Worm (Caenorhabditis elegans) whole organism, L4 larva: ENCODE results near the gene zfp-2.

Source experiments
- D1046.2 ChIP-seq: fragments of 200-800 bp; sonication (Bioruptor generic); IDR thresholded peaks from 2 replicates; pipeline ENCODE4 v1.3.6; 2022; ENCODE audit warnings: missing genetic modification characterization, missing compliant biosample characterization
- F10B5.3 ChIP-seq: sonication (generic microtip); optimal IDR thresholded peaks from 2 replicates; lab custom pipeline; 2016; ENCODE audit warnings: mild to moderate bottlenecking, missing genetic modification characterization, missing compliant biosample characterization
- F26F4.8 ChIP-seq: fragments of 200-800 bp; sonication (Bioruptor generic); conservative IDR thresholded peaks from 2 replicates; pipeline ENCODE4 v1.3.6; 2022; ENCODE audit warnings: missing genetic modification characterization, missing compliant biosample characterization
- F37D6.2 ChIP-seq: sonication (generic microtip); optimal IDR thresholded peaks from 2 replicates; lab custom pipeline; 2016; ENCODE audit warnings: mild to moderate bottlenecking, missing genetic modification characterization, missing compliant biosample characterization
- F44E2.7 ChIP-seq: fragments of 200-800 bp; sonication (Bioruptor generic); IDR thresholded peaks from 2 replicates; pipeline ENCODE4 v2.1.2; 2022; ENCODE audit warnings: missing genetic modification characterization, missing compliant biosample characterization
- F49E8.2 ChIP-seq: sonication (generic microtip); optimal IDR thresholded peaks from 2 replicates; lab custom pipeline; 2016; ENCODE audit warnings: missing compliant biosample characterization, mild to moderate bottlenecking, missing genetic modification characterization, borderline replicate concordance
- T26A8.4 ChIP-seq: fragments of 200-800 bp; sonication (Bioruptor generic); IDR thresholded peaks from 2 replicates; pipeline ENCODE4 v1.3.6; 2022; ENCODE audit warnings: missing genetic modification characterization, missing compliant biosample characterization
- Y5F2A.4 ChIP-seq: fragments of 200-800 bp; sonication (Bioruptor generic); optimal IDR thresholded peaks from 2 replicates; lab custom pipeline; 2018; ENCODE audit warnings: mild to moderate bottlenecking, missing genetic modification characterization, missing compliant biosample characterization
- ZK546.5 ChIP-seq, 2 experiments: sonication (generic microtip); optimal IDR thresholded peaks; 2 replicates each; lab custom pipeline; 2017; ENCODE audit warnings: missing biosample characterization in 2 of 2, missing genetic modification characterization in 2 of 2
- aha-1 ChIP-seq: fragments of 150-350 bp; peaks from one replicate; lab custom pipeline; 2014; ENCODE audit warnings: missing biosample characterization, missing genetic modification characterization
- aly-2 ChIP-seq: sonication (generic microtip); optimal IDR thresholded peaks from 2 replicates; lab custom pipeline; 2018; ENCODE audit warnings: missing biosample characterization, missing genetic modification characterization
- ama-1 ChIP-seq: fragments of 150-350 bp; optimal IDR thresholded peaks from 2 replicates; lab custom pipeline; 2014; ENCODE audit warnings: inconsistent platforms, mixed read lengths
- arid-1 ChIP-seq: fragments of 200-800 bp; sonication (Bioruptor generic); conservative IDR thresholded peaks from 2 replicates; pipeline ENCODE4 v1.3.6; 2022; ENCODE audit warnings: missing genetic modification reagents, missing genetic modification characterization, missing compliant biosample characterization
- ceh-20 ChIP-seq: fragments of 200-800 bp; sonication (Bioruptor generic); IDR thresholded peaks from 2 replicates; pipeline ENCODE4 v1.3.6; 2022; ENCODE audit warnings: missing genetic modification reagents, missing genetic modification characterization, missing compliant biosample characterization
- ceh-62 ChIP-seq: sonication (generic microtip); optimal IDR thresholded peaks from 2 replicates; lab custom pipeline; 2017; ENCODE audit warnings: missing biosample characterization, missing genetic modification characterization
- daf-16 ChIP-seq, 3 experiments: sonication (generic microtip); optimal IDR thresholded peaks; 2 replicates each; lab custom pipeline; 2016 to 2017; ENCODE audit warnings: missing genetic modification characterization in 3 of 3, missing genetic modification reagents in 3 of 3, mild to moderate bottlenecking in 2 of 3, missing compliant biosample characterization in 2 of 3, missing biosample characterization in 1 of 3, moderate library complexity in 1 of 3
- daf-19 ChIP-seq: fragments of 200-800 bp; sonication (Bioruptor generic); conservative IDR thresholded peaks from 2 replicates; pipeline ENCODE4 v1.3.6; 2022; ENCODE audit warnings: missing genetic modification characterization, missing compliant biosample characterization
- dpl-1 ChIP-seq: fragments of 150-350 bp; optimal IDR thresholded peaks from 2 replicates; lab custom pipeline; 2014; ENCODE audit warnings: missing biosample characterization, missing genetic modification reagents, missing genetic modification characterization
- dve-1 ChIP-seq: sonication (generic microtip); optimal IDR thresholded peaks from 2 replicates; lab custom pipeline; 2017; ENCODE audit warnings: antibody characterized with exemption, mild to moderate bottlenecking, missing genetic modification characterization, missing compliant biosample characterization; ENCODE audit not compliant: insufficient read depth
- egl-43 ChIP-seq: fragments of 200-800 bp; sonication (Bioruptor generic); IDR thresholded peaks from 2 replicates; pipeline ENCODE4 v1.3.6; 2022; ENCODE audit warnings: missing genetic modification reagents, missing genetic modification characterization, missing compliant biosample characterization
- fkh-10 ChIP-seq: fragments of 150-350 bp; optimal IDR thresholded peaks from 2 replicates; lab custom pipeline; 2014; ENCODE audit warnings: missing biosample characterization, missing genetic modification reagents, missing genetic modification characterization
- fos-1 ChIP-seq: fragments of 150-350 bp; optimal IDR thresholded peaks from 2 replicates; lab custom pipeline; 2014; ENCODE audit warnings: missing biosample characterization, missing genetic modification characterization
- hlh-30 ChIP-seq: sonication (generic microtip); optimal IDR thresholded peaks from 2 replicates; lab custom pipeline; 2017; ENCODE audit warnings: antibody characterized with exemption, mild to moderate bottlenecking, missing genetic modification characterization, missing compliant biosample characterization; ENCODE audit not compliant: insufficient read depth
- jun-1 ChIP-seq: fragments of 150-350 bp; optimal IDR thresholded peaks from 2 replicates; lab custom pipeline; 2014; ENCODE audit warnings: missing biosample characterization, missing genetic modification reagents, missing genetic modification characterization
- lim-7 ChIP-seq: fragments of 200-800 bp; sonication (Bioruptor generic); IDR thresholded peaks from 2 replicates; pipeline ENCODE4 v1.3.6; 2022; ENCODE audit warnings: missing genetic modification characterization, missing compliant biosample characterization
- lin-1 ChIP-seq: fragments of 200-800 bp; sonication (Bioruptor generic); IDR thresholded peaks from 2 replicates; pipeline ENCODE4 v1.3.6; 2022; ENCODE audit warnings: missing genetic modification reagents, missing genetic modification characterization, missing compliant biosample characterization
- lin-15B ChIP-seq: fragments of 150-350 bp; sonication (generic microtip); optimal IDR thresholded peaks from 3 replicates; lab custom pipeline; 2014; ENCODE audit warnings: missing biosample characterization, missing genetic modification characterization
- lin-29 ChIP-seq: fragments of 200-800 bp; sonication (Bioruptor generic); IDR thresholded peaks from 2 replicates; pipeline ENCODE4 v1.3.6; 2022; ENCODE audit warnings: missing genetic modification reagents, missing genetic modification characterization, missing compliant biosample characterization
- lir-3 ChIP-seq: sonication (generic microtip); optimal IDR thresholded peaks from 2 replicates; lab custom pipeline; 2016; ENCODE audit warnings: mild to moderate bottlenecking, missing genetic modification characterization, missing compliant biosample characterization
- lsy-2 ChIP-seq, 2 experiments: fragments of 150-350 bp in 1 of 2; sonication (generic microtip) in 1 of 2; optimal IDR thresholded peaks; 2 replicates each; lab custom pipeline; 2014 to 2017; ENCODE audit warnings: missing biosample characterization in 2 of 2, missing genetic modification characterization in 2 of 2
- madf-5 ChIP-seq, 2 experiments: fragments of 200-800 bp; sonication (Bioruptor generic); IDR thresholded peaks; 2 replicates each; pipeline ENCODE4 v1.3.6; 2022; ENCODE audit warnings: missing compliant biosample characterization in 2 of 2, missing genetic modification characterization in 2 of 2
- mep-1 ChIP-seq: fragments of 150-350 bp; sonication (generic microtip); optimal IDR thresholded peaks from 3 replicates; lab custom pipeline; 2014; ENCODE audit warnings: missing biosample characterization, missing genetic modification characterization
- nhr-102 ChIP-seq: sonication (generic microtip); optimal IDR thresholded peaks from 2 replicates; lab custom pipeline; 2016; ENCODE audit warnings: mild to moderate bottlenecking, missing genetic modification characterization, moderate library complexity, missing compliant biosample characterization
- nhr-11 ChIP-seq: fragments of 150-350 bp; optimal IDR thresholded peaks from 2 replicates; lab custom pipeline; 2014; ENCODE audit warnings: missing biosample characterization, missing genetic modification characterization
- nhr-48 ChIP-seq: sonication (generic microtip); optimal IDR thresholded peaks from 2 replicates; lab custom pipeline; 2016; ENCODE audit warnings: mild to moderate bottlenecking, missing genetic modification characterization, missing compliant biosample characterization
- nhr-6 ChIP-seq: fragments of 150-350 bp; optimal IDR thresholded peaks from 2 replicates; lab custom pipeline; 2014; ENCODE audit warnings: missing biosample characterization, missing genetic modification characterization
- rbr-2 ChIP-seq: sonication (generic microtip); optimal IDR thresholded peaks from 2 replicates; lab custom pipeline; 2016; ENCODE audit warnings: missing genotype, missing genetic modification characterization, missing compliant biosample characterization
- sdz-12 ChIP-seq: fragments of 200-800 bp; sonication (Bioruptor generic); optimal IDR thresholded peaks from 2 replicates; lab custom pipeline; 2018; ENCODE audit warnings: mild to moderate bottlenecking, missing genetic modification characterization, missing compliant biosample characterization
- set-16 ChIP-seq: fragments of 200-800 bp; sonication (Bioruptor generic); IDR thresholded peaks from 2 replicates; pipeline ENCODE4 v1.3.6; 2022; ENCODE audit warnings: missing genetic modification reagents, missing genetic modification characterization, missing compliant biosample characterization
- snpc-4 ChIP-seq: fragments of 150-350 bp; optimal IDR thresholded peaks from 2 replicates; lab custom pipeline; 2014; ENCODE audit warnings: missing biosample characterization, missing genetic modification characterization
- spr-1 ChIP-seq: sonication (generic microtip); optimal IDR thresholded peaks from 2 replicates; lab custom pipeline; 2016; ENCODE audit warnings: mild to moderate bottlenecking, missing genetic modification characterization, missing compliant biosample characterization
- tra-1 ChIP-seq: fragments of 200-800 bp; sonication (Bioruptor generic); IDR thresholded peaks from 2 replicates; pipeline ENCODE4 v1.3.6; 2022; ENCODE audit warnings: missing genetic modification reagents, missing genetic modification characterization, missing compliant biosample characterization
- unc-130 ChIP-seq: sonication (generic microtip); optimal IDR thresholded peaks from 2 replicates; lab custom pipeline; 2016; ENCODE audit warnings: missing genetic modification reagents, missing genetic modification characterization, missing compliant biosample characterization
- unc-62 ChIP-seq, 3 experiments: fragments of 150-350 bp in 1 of 3; sonication (generic microtip); optimal IDR thresholded peaks in 2 of 3; peaks in 1 of 3; 1 replicate in 1 of 3; 2 replicates in 2 of 3; lab custom pipeline; 2014 to 2017; ENCODE audit warnings: missing biosample characterization in 3 of 3, missing genetic modification characterization in 3 of 3, missing genetic modification reagents in 3 of 3, missing genotype in 1 of 3
- vab-7 ChIP-seq: fragments of 200-800 bp; sonication (Bioruptor generic); IDR thresholded peaks from 2 replicates; pipeline ENCODE4 v1.3.6; 2022; ENCODE audit warnings: missing genetic modification reagents, missing genetic modification characterization, missing compliant biosample characterization
- zag-1 ChIP-seq: fragments of 150-350 bp; optimal IDR thresholded peaks from 2 replicates; lab custom pipeline; 2014; ENCODE audit warnings: missing biosample characterization, missing genetic modification characterization
- zfp-2 ChIP-seq: sonication (generic microtip); optimal IDR thresholded peaks from 2 replicates; lab custom pipeline; 2016; ENCODE audit warnings: mild to moderate bottlenecking, missing genetic modification characterization, missing compliant biosample characterization
- ztf-11 ChIP-seq: fragments of 150-350 bp; optimal IDR thresholded peaks from 2 replicates; lab custom pipeline; 2014; ENCODE audit warnings: missing biosample characterization, missing genetic modification characterization

zfp-2 gene

DNA sequence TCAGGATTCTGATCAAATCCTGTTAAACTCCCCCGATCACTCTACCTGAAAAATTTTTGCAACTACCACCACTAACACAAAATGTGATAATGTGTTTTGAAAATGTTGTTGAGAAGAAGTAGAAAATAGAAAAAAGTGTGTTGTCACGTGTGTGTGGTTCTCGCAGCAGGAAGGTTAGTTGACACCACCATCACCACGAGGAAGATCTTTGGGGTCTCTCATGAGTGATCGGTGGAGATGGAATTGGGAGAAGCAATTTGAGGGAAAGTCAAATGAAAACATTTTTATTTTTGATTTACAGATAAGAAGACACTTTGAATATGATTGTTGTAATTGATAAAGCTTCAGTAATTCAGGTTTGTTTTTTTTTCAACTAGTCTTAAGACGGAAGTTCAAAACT lies 44.2 kb downstream of the zfp-2 start (continued):
- TF ChIP-seq unc-62 (GFP tag; optimal IDR thresholded peaks at IDR 0.05 in 1 of 2; lab: Kevin White, UChicago) (peak in 1 of 2 experiments; percentile 54), unc-62 (tag; optimal IDR thresholded peaks at IDR 0.05; lab: Kevin White, UChicago) (no peak), arid-1 (GFP tag; lab: Robert Waterston, UW) (no peak), jun-1 (tag; lab: Kevin White, UChicago) (no peak), F44E2.7 (GFP tag; lab: Robert Waterston, UW) (no peak), nhr-6 (no peak), spr-1 (tag; lab: Kevin White, UChicago) (no peak), lsy-2 (tag; optimal IDR thresholded peaks at IDR 0.05; lab: Kevin White, UChicago) (peak; percentile 18 to 61)

DNA sequence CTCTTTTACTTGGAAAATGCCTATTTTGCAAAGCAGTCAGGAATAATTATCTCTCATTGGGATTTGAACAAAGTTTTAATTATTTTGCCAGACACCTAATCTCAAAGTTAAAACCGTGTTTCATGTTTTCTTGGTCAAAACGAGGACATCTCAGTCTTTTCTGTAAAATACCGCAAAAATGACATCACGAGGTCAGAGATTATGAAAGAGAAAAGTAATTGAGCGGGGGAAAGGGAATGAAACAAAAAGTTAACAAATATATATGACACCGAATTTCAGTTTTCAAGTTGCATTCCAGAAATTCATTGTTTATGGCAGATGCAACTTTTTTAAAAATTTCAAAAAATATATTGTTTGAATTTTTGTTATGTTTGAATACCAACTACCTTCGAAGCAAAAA lies 45.1 kb downstream of the zfp-2 start:
- TF ChIP-seq mep-1 (tag; lab: Kevin White, UChicago) (peak; percentile 4), F26F4.8 (GFP tag; lab: Robert Waterston, UW) (no peak), lin-29 (GFP tag; lab: Robert Waterston, UW) (no peak), aha-1 (tag; lab: Kevin White, UChicago) (peak; percentile 89), dve-1 (tag; lab: Kevin White, UChicago) (peak; percentile 46)

DNA sequence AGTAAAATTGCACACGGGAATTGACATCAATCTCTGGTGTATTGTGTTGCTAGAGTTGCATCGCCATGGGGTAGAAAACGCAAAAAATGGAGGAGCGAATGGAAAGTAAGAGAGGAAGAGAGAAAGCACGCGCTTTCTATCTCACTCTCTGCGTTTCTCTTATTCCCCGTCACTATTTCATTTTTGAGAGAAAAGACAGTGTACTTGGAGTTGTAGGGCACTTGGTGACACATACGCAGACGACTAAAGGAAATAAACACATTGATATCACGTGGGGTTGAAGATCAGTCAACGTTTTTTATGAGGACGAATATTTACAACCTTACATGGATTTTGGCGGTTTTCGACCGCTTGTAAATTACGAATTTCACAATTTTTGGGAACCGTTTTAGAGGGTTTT lies 46.0 kb downstream of the zfp-2 start:
- no peak for TF ChIP-seq F10B5.3 (tag; lab: Kevin White, UChicago)
- peak; percentile 89 for TF ChIP-seq nhr-102 (tag; lab: Kevin White, UChicago)
- TF ChIP-seq lin-15B (tag; lab: Kevin White, UChicago) = no peak
- TF ChIP-seq madf-5 (GFP tag; IDR thresholded peaks at IDR 0.05; lab: Robert Waterston, UW) = no peak
- no peak for TF ChIP-seq aly-2 (tag; lab: Kevin White, UChicago)
- TF ChIP-seq unc-130 (GFP tag; lab: Kevin White, UChicago) = no peak
- TF ChIP-seq ztf-11 (tag; lab: Kevin White, UChicago) = no peak
- no peak for TF ChIP-seq egl-43 (GFP tag; lab: Robert Waterston, UW)
- TF ChIP-seq Y5F2A.4 (GFP tag; lab: Kevin White, UChicago) = no peak
- TF ChIP-seq vab-7 (GFP tag; lab: Robert Waterston, UW) = no peak
- TF ChIP-seq dpl-1 (GFP tag; lab: Kevin White, UChicago) = peak; percentile 70
- peak; percentile 42 for TF ChIP-seq F37D6.2
- TF ChIP-seq aha-1 (tag; lab: Kevin White, UChicago) = peak; percentile 98
- TF ChIP-seq tra-1 (GFP tag; lab: Robert Waterston, UW) = peak; percentile 97
- no peak for TF ChIP-seq sdz-12
- peak; percentile 79 for TF ChIP-seq rbr-2
- TF ChIP-seq D1046.2 (GFP tag; lab: Robert Waterston, UW) = no peak
- peak; percentile 100 for TF ChIP-seq nhr-11 (tag; lab: Kevin White, UChicago)
- peak; percentile 99 for TF ChIP-seq hlh-30
- peak; percentile 38 for TF ChIP-seq zfp-2
- TF ChIP-seq snpc-4 (tag; lab: Kevin White, UChicago) = no peak
- TF ChIP-seq ZK546.5 (tag; optimal IDR thresholded peaks at IDR 0.05; lab: Kevin White, UChicago) = no peak
- TF ChIP-seq lin-1 (GFP tag; lab: Robert Waterston, UW) = peak; percentile 53; the same call in 1 of the 2 replicates
- no peak for TF ChIP-seq set-16 (GFP tag; lab: Robert Waterston, UW)
- peak; percentile 97 for TF ChIP-seq nhr-48 (tag; lab: Kevin White, UChicago)
- peak; percentile 30 for TF ChIP-seq fkh-10 (GFP tag; lab: Kevin White, UChicago)
- peak; percentile 98 for TF ChIP-seq nhr-6
- TF ChIP-seq T26A8.4 (GFP tag; lab: Robert Waterston, UW) = peak; percentile 76
- peak; percentile 85 for TF ChIP-seq ceh-20 (GFP tag; lab: Robert Waterston, UW)
- TF ChIP-seq zag-1 = no peak
- TF ChIP-seq daf-19 (GFP tag; lab: Robert Waterston, UW) = no peak
- TF ChIP-seq daf-16 (GFP tag; optimal IDR thresholded peaks at IDR 0.05; lab: Kevin White, UChicago) = peak; percentile 72 to 82
- TF ChIP-seq daf-16 (tag; optimal IDR thresholded peaks at IDR 0.05; lab: Kevin White, UChicago) = peak; percentile 98
- TF ChIP-seq ama-1 (lab: Kevin White, UChicago) = peak; percentile 61
- no peak for TF ChIP-seq lir-3 (tag; lab: Kevin White, UChicago)
- no peak for TF ChIP-seq lim-7 (GFP tag; lab: Robert Waterston, UW)
- peak; percentile 75 for TF ChIP-seq fos-1 (tag; lab: Kevin White, UChicago)
- TF ChIP-seq ceh-62 (tag; lab: Kevin White, UChicago) = no peak
- TF ChIP-seq dve-1 (tag; lab: Kevin White, UChicago) = peak; percentile 99
- TF ChIP-seq F49E8.2 = no peak
